Fruit fly (Drosophila melanogaster): ENCODE results near the gene CG7742.

- no peak for TF ChIP-seq CG8478 (optimal IDR thresholded peaks at IDR 0.05)
- TF ChIP-seq CTCF (optimal IDR thresholded peaks at IDR 0.05) = no peak
Measured at dm6 chr2L:5206964-5207585, 7.8 kb downstream of the CG7742 start, which contains the start of gene Cyp28d2.
